Worm (Caenorhabditis elegans) whole organism, early embryonic: ENCODE data around the gene T25B2.1.
A peak's percentile ranks its signal among the peaks of the same experiment; 100 is the strongest.

Experiments
- B0310.2 ChIP-seq: sonication (generic microtip); optimal IDR thresholded peaks from 2 replicates; lab custom pipeline; 2016; ENCODE audit warnings: mild to moderate bottlenecking, missing genetic modification characterization, missing compliant biosample characterization
- F13C5.2 ChIP-seq: sonication (generic microtip); optimal IDR thresholded peaks from 2 replicates; lab custom pipeline; 2017; ENCODE audit warnings: mild to moderate bottlenecking, missing genetic modification characterization, inconsistent platforms, missing compliant biosample characterization
- aly-1 ChIP-seq: sonication (generic microtip); optimal IDR thresholded peaks from 2 replicates; lab custom pipeline; 2016; ENCODE audit warnings: missing genetic modification characterization, missing compliant biosample characterization
- ama-1 ChIP-seq: fragments of 150-350 bp; optimal IDR thresholded peaks from 2 replicates; lab custom pipeline; 2014
- ceh-13 ChIP-seq: fragments of 200-800 bp; sonication (Bioruptor generic); optimal IDR thresholded peaks from 2 replicates; lab custom pipeline; 2018; ENCODE audit warnings: mild to moderate bottlenecking, missing genetic modification characterization, missing compliant biosample characterization
- ceh-36 ChIP-seq: sonication (generic microtip); optimal IDR thresholded peaks from 2 replicates; lab custom pipeline; 2016; ENCODE audit warnings: missing genetic modification characterization, inconsistent platforms, missing compliant biosample characterization
- ets-7 ChIP-seq: sonication (generic microtip); optimal IDR thresholded peaks from 2 replicates; lab custom pipeline; 2016; ENCODE audit warnings: missing genotype, missing genetic modification characterization, missing compliant biosample characterization
- flt-1 ChIP-seq: fragments of 200-800 bp; sonication (Bioruptor generic); IDR thresholded peaks from 2 replicates; pipeline ENCODE4 v1.3.6; 2022; ENCODE audit warnings: missing genetic modification characterization, missing compliant biosample characterization
- hmbx-1 ChIP-seq: sonication (generic microtip); optimal IDR thresholded peaks from 2 replicates; lab custom pipeline; 2016; ENCODE audit warnings: mild to moderate bottlenecking, missing genetic modification characterization, missing compliant biosample characterization
- hmg-4 ChIP-seq: fragments of 200-800 bp; sonication (Bioruptor generic); optimal IDR thresholded peaks from 2 replicates; lab custom pipeline; 2018; ENCODE audit warnings: mild to moderate bottlenecking, missing genetic modification characterization, missing compliant biosample characterization
- hnd-1 ChIP-seq: sonication (generic microtip); optimal IDR thresholded peaks from 2 replicates; lab custom pipeline; 2016; ENCODE audit warnings: missing genetic modification characterization, missing compliant biosample characterization
- pes-1 ChIP-seq: fragments of 200-800 bp; sonication (Bioruptor generic); IDR thresholded peaks from 2 replicates; pipeline ENCODE4 v1.3.6; 2022; ENCODE audit warnings: missing genetic modification reagents, missing genetic modification characterization, missing compliant biosample characterization
- scrt-1 ChIP-seq: fragments of 200-800 bp; sonication (Bioruptor generic); IDR thresholded peaks from 2 replicates; pipeline ENCODE4 v1.3.6; 2022; ENCODE audit warnings: missing genetic modification characterization, missing compliant biosample characterization
- sea-1 ChIP-seq: fragments of 200-800 bp; sonication (Bioruptor generic); conservative IDR thresholded peaks from 2 replicates; pipeline ENCODE4 v1.3.6; 2022; ENCODE audit warnings: missing genetic modification characterization, missing compliant biosample characterization
- tbx-11 ChIP-seq: fragments of 200-800 bp; sonication (Bioruptor generic); IDR thresholded peaks from 2 replicates; pipeline ENCODE4 v1.3.6; 2022; ENCODE audit warnings: missing genetic modification characterization, missing compliant biosample characterization
- tbx-37 ChIP-seq: fragments of 200-800 bp; sonication (Bioruptor generic); conservative IDR thresholded peaks from 2 replicates; pipeline ENCODE4 v1.3.6; 2022; ENCODE audit warnings: missing genetic modification reagents, missing genetic modification characterization, missing compliant biosample characterization
- tra-4 ChIP-seq: sonication (generic microtip); optimal IDR thresholded peaks from 2 replicates; lab custom pipeline; 2017; ENCODE audit warnings: missing genetic modification characterization, missing compliant biosample characterization

T25B2.1 gene

ce11 chrX:6204696-6205232 is 31.0 kb downstream of the T25B2.1 start, which contains the start of gene bca-1:
TSS of gene bca-1 (minus strand) at chrX:6204746.
- TF ChIP-seq hmg-4 (GFP tag; lab: Kevin White, UChicago) (no peak), ama-1 (lab: Kevin White, UChicago) (no peak), tra-4 (tag; lab: Kevin White, UChicago) (no peak), aly-1 (tag; lab: Kevin White, UChicago) (no peak)

- no peak for TF ChIP-seq pes-1 (GFP tag; lab: Robert Waterston, UW)
Measured at ce11 chrX:6205325-6205724, 31.6 kb downstream of the T25B2.1 start.

- TF ChIP-seq tbx-11 (GFP tag; lab: Robert Waterston, UW) (no peak), B0310.2 (no peak), aly-1 (tag; lab: Kevin White, UChicago) (no peak), hmbx-1 (no peak), ets-7 (tag; lab: Kevin White, UChicago) (no peak)
Measured at ce11 chrX:6206305-6206704, 32.5 kb downstream of the T25B2.1 start, which contains the start of gene mtp-18. TSS of gene mtp-18 (minus strand) at chrX:6206405.

- TF ChIP-seq ceh-13 (GFP tag; lab: Kevin White, UChicago) (peak; percentile 93), aly-1 (tag; lab: Kevin White, UChicago) (peak; percentile 98), tbx-37 (GFP tag; lab: Robert Waterston, UW) (peak; percentile 98), F13C5.2 (peak; percentile 99), hnd-1 (tag; lab: Kevin White, UChicago) (peak; percentile 95), tra-4 (tag; lab: Kevin White, UChicago) (peak; percentile 95), B0310.2 (peak; percentile 96), ama-1 (lab: Kevin White, UChicago) (peak; percentile 58), flt-1 (GFP tag; lab: Robert Waterston, UW) (peak; percentile 95), hmbx-1 (peak; percentile 85), sea-1 (GFP tag; lab: Robert Waterston, UW) (peak; percentile 98), tbx-11 (GFP tag; lab: Robert Waterston, UW) (peak; percentile 97), ceh-36 (tag; lab: Kevin White, UChicago) (peak; percentile 93), pes-1 (GFP tag; lab: Robert Waterston, UW) (peak; percentile 98), hmg-4 (GFP tag; lab: Kevin White, UChicago) (peak; percentile 100), ets-7 (tag; lab: Kevin White, UChicago) (peak; percentile 96), scrt-1 (GFP tag; lab: Robert Waterston, UW) (peak; percentile 94)
Measured at ce11 chrX:6207687-6208088, 33.9 kb downstream of the T25B2.1 start, which contains the start of gene T13C5.6. TSS of gene T13C5.6 (minus strand) at chrX:6207687.

- no peak for TF ChIP-seq hmbx-1
- no peak for TF ChIP-seq sea-1 (GFP tag; lab: Robert Waterston, UW)
- TF ChIP-seq hnd-1 (tag; lab: Kevin White, UChicago) = no peak
- no peak for TF ChIP-seq tbx-11 (GFP tag; lab: Robert Waterston, UW)
- no peak for TF ChIP-seq ets-7 (tag; lab: Kevin White, UChicago)
- TF ChIP-seq aly-1 (tag; lab: Kevin White, UChicago) = no peak
- TF ChIP-seq F13C5.2 = no peak
- no peak for TF ChIP-seq tra-4 (tag; lab: Kevin White, UChicago)
- no peak for TF ChIP-seq scrt-1 (GFP tag; lab: Robert Waterston, UW)
- TF ChIP-seq ceh-13 (GFP tag; lab: Kevin White, UChicago) = no peak
- no peak for TF ChIP-seq tbx-37 (GFP tag; lab: Robert Waterston, UW)
- no peak for TF ChIP-seq ceh-36 (tag; lab: Kevin White, UChicago)
- TF ChIP-seq B0310.2 = no peak
- TF ChIP-seq flt-1 (GFP tag; lab: Robert Waterston, UW) = no peak
- no peak for TF ChIP-seq ama-1 (lab: Kevin White, UChicago)
- TF ChIP-seq pes-1 (GFP tag; lab: Robert Waterston, UW) = no peak
- TF ChIP-seq hmg-4 (GFP tag; lab: Kevin White, UChicago) = no peak
Measured at ce11 chrX:6208463-6208862, 34.7 kb downstream of the T25B2.1 start, which contains the start of gene C14F11.7. TSS of gene C14F11.7 (minus strand) at chrX:6208563.

ce11 chrX:6211322-6211820 is 37.6 kb downstream of the T25B2.1 start:
- TF ChIP-seq tbx-11 (GFP tag; lab: Robert Waterston, UW) (no peak), aly-1 (tag; lab: Kevin White, UChicago) (no peak), pes-1 (GFP tag; lab: Robert Waterston, UW) (no peak), ama-1 (lab: Kevin White, UChicago) (no peak), hnd-1 (tag; lab: Kevin White, UChicago) (no peak), hmbx-1 (no peak), flt-1 (GFP tag; lab: Robert Waterston, UW) (no peak), tbx-37 (GFP tag; lab: Robert Waterston, UW) (no peak), sea-1 (GFP tag; lab: Robert Waterston, UW) (no peak), hmg-4 (GFP tag; lab: Kevin White, UChicago) (no peak), ceh-13 (GFP tag; lab: Kevin White, UChicago) (no peak), F13C5.2 (no peak), ets-7 (tag; lab: Kevin White, UChicago) (no peak), scrt-1 (GFP tag; lab: Robert Waterston, UW) (no peak), B0310.2 (no peak), ceh-36 (tag; lab: Kevin White, UChicago) (no peak), tra-4 (tag; lab: Kevin White, UChicago) (no peak)

- TF ChIP-seq sea-1 (GFP tag; lab: Robert Waterston, UW) (no peak), hnd-1 (tag; lab: Kevin White, UChicago) (no peak), hmbx-1 (no peak), hmg-4 (GFP tag; lab: Kevin White, UChicago) (no peak), F13C5.2 (no peak), tbx-37 (GFP tag; lab: Robert Waterston, UW) (no peak), ceh-13 (GFP tag; lab: Kevin White, UChicago) (no peak), pes-1 (GFP tag; lab: Robert Waterston, UW) (no peak), tra-4 (tag; lab: Kevin White, UChicago) (no peak), flt-1 (GFP tag; lab: Robert Waterston, UW) (no peak)
Measured at ce11 chrX:6216551-6216950, 42.8 kb downstream of the T25B2.1 start, which contains the start of gene lrch-1. TSS of gene lrch-1 (minus strand) at chrX:6216651.
